Worm (Caenorhabditis elegans) whole organism, dauer: ENCODE data around the gene Y110A2AL.1.
"Not testable (repeated sequence)": the region's sequence is repeated elsewhere in the genome, so short reads cannot be mapped to it uniquely, and the experiment has no call there.

ENCODE experiments used
- unc-62 ChIP-seq: sonication (generic microtip); optimal IDR thresholded peaks from 2 replicates; lab custom pipeline; 2017; ENCODE audit warnings: missing biosample characterization, missing genetic modification reagents, missing genetic modification characterization

Y110A2AL.1 gene

DNA sequence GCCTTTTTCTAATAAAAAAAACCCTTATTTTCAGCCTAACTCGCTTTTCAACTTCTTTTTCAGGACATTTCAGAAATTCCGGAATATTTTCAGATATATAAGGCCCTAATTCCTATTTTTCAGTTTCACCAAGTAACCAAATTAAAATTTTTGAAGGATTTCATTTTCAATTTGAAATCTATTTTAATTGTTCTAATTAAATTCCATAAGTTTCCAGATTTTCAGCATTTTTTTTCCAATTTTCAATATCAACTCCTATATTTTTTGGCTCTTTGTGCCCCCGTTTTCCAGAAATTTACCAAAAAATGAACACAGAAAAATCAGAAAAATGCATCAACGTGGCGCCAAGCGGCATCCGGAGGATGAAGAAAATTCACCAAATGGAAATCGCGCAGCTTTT, at the start of gene Y110A2AL.1:
TSS of gene Y110A2AL.1 (plus strand) at position 301 of the 400 bp plus-strand sequence.
- TF ChIP-seq unc-62 (GFP tag; lab: Kevin White, UChicago) = no peak

DNA sequence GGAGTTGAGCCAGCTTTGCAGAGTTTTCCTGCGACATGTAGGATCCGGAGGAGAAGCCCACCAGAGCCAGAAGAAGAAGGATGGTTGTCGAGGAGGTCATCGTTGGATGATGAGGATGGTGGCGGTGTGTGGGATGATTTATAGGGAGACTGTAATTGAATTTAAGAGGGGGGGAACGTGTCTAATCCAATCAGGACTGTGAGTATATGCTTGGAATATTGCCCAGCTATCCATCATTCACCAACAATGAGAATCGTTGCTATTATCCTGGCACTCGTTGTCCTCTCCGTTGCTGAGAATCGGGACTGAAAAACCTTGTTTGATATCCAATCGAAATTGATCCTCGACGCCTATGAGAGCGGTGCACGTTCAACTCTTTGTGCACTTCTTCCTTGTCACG, 48.8 kb upstream of the Y110A2AL.1 start, which contains the start of gene K12H6.5:
TSS of gene K12H6.5 (minus strand) at position 101 of the 400 bp plus-strand sequence.
- no peak for TF ChIP-seq unc-62 (GFP tag; lab: Kevin White, UChicago)

DNA sequence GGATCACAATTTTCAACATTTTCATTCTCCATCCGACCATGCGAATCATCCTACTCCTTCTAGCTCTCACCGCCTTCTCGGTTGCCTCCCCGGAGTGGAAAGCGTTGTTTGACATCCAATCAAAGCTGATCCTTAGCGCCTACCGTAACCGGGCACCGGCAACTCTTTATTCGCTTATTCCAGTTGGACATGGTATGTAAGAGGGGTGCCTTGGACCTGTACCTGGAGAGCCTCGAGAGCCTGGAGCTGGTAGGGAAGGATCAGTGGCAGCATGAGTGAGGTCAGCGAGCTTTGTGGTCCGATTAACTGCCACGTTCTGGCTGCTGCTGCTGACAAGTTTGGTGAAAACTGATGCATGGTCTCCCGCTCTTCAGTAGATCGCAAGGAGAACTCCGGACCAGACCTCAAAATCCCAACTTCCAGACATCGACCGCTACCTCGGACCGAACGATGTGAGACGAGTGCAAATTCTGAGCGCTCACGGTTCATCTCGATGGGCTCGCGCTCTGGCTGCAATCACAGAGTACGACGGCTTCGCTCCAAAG, 47.0 kb upstream of the Y110A2AL.1 start, which contains the start of gene K12H6.8:
TSS of gene K12H6.8 (plus strand) at position 38 of the 545 bp plus-strand sequence.
- TF ChIP-seq unc-62 (GFP tag; lab: Kevin White, UChicago) = no peak

DNA sequence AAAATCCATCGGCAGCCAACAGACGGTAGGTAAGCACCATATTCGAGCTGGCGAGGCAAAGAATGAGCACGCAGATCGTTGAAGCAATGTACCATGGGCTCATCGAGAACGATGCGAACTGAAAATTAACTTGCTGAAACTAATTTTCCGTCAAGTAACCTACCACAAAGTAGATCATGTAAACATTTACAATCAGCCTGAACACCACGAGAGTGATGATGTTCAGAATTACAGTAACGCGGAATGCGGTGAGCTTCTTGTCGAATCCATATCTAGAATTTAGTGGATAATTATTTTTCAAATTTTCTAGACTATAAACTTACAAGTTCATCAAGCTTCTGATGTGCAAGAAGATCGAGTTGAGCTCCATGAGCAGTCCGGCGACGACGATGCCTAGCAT, 45.4 kb upstream of the Y110A2AL.1 start:
- TF ChIP-seq unc-62 (GFP tag; lab: Kevin White, UChicago) = no peak

DNA sequence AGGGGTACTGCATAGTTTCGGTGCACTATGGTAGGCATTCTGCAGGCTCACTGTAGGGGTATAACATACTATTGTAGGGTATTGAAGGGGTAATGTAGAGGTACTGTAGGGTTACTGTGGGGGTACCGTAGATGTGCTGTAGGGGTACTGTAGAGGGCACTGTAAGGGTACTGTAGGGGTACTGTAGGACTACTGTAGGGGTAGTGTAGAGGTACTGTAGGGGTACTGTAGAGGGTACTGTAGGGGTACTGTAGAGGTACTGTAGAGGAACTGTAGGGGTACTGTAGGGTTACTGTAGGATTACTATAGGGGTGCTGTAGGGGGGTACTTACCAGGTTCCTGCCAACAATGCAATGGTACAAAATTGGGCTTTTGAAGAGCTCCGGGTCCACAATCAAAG, 44.8 kb upstream of the Y110A2AL.1 start:
- TF ChIP-seq unc-62 (GFP tag; lab: Kevin White, UChicago) = no peak

DNA sequence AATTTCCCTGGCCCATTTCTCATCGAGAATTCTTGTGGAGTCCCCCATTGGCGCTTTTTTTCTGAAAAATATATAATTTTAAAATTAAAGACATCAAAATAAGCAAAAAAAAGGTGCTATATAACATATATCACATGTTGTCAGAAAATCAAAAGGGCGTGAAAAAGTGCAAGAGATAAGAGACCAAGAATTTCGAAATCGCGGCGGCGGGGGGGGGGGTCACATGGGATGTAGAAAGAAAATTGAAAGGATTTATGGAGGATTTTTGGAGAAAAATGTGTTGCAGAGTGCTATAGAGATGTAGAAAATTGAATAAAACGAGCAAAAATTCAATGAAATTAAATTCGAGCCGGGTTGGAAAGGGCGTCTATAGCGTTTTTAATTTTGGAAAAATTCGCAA, 43.7 kb upstream of the Y110A2AL.1 start, which contains the start of gene K12H6.6:
TSS of gene K12H6.6 (minus strand) at position 61 of the 400 bp plus-strand sequence.
- no peak for TF ChIP-seq unc-62 (GFP tag; lab: Kevin White, UChicago)

DNA sequence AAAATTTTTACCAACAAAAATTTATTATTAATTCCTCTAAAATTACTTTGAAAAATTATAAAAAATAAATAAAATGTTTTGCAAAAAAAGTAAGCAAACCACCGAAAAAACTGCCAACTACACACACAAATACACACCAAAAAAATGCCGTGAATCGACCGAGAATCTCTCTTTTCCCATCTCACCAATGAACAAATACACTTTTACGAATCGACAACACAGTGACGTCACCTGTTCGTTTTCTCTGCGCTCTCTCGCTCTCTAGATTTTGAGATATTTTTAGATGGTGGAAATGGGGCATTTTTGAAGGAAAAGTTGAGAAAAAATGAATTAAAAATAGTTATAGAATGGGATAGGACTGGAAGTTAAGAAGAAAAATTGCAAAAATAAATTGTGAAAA, 42.8 kb upstream of the Y110A2AL.1 start:
- no peak for TF ChIP-seq unc-62 (GFP tag; lab: Kevin White, UChicago)

DNA sequence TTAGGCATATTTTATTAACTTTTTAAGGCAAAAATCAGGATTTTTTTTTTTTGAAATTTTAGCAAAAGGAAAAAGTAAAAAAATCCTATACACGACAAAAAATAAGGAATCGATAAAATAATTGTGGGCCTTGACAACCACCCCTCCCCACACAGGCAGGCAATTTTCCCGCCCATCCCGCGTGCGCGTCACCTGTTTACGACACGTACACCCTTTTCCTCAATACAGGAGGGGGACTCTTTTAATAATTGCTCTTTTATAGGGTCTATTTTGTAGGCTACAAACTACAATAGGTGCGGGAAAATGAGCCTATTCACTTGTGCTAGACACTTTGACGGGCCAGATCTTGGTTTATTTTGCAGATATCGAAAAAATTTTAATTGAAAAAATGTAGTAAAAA, 42.4 kb upstream of the Y110A2AL.1 start:
- TF ChIP-seq unc-62 (GFP tag; lab: Kevin White, UChicago) = no peak

DNA sequence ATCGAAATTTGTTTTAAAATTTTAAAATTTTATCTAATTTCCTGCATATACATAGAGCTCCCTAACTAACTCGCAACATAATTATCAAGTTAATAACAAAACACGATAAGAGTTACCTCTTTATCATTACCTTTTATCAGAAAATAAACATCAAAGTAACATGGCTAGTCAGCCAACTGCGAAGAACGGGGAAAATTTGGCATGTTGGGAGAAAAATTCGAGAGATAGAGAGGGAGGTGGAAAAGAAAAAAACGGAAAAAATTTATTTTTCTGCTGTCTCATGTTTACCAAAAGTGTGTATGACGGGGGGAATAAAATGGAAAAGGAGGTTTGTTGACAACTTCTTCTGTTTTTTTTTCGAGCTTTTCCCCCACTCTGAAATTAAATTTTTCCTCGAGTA, 40.8 kb upstream of the Y110A2AL.1 start:
- TF ChIP-seq unc-62 (GFP tag; lab: Kevin White, UChicago) = no peak

DNA sequence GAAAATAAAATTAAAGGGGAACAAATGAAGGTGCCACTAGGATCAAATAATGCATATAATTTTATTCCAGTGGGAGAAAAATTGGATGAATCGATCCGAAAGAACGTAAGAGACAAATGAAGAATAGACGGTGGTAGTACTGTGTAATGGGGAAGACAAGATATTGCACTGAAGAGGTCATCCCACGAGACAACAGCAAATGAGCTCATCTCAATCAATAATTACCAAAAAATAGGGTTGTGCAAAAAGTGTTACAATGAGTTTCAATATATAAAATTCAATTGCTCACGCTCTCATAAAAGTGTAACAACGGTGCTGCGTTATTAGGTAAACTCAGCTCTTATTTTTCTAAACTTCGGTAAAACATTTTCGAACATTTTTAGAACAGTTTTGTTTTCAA, 38.0 kb upstream of the Y110A2AL.1 start, which contains the start of gene K12H6.7:
TSS of gene K12H6.7 (minus strand) at position 101 of the 400 bp plus-strand sequence.
- TF ChIP-seq unc-62 (GFP tag; lab: Kevin White, UChicago) = no peak

DNA sequence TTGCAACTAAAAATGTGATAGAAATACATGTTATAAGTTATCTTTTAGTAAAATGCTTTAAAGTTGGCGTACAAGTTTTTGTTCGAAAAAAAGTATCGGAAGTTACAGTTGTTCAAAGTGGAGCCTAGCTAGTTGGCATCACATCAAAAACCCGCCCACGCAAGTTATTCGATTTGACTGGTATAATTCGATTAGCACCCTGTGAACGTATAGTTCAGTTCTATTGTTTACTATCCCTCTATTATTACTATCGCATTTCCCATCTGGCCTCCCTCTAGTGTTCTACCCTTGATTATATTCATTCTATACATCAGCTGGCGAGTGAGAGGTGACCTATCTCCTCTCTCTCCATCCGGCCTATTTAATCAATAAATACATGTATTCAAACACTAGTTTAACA, 35.9 kb upstream of the Y110A2AL.1 start, which contains the start of gene Y110A2AL.4:
TSS of gene Y110A2AL.4 (plus strand) at position 301 of the 400 bp plus-strand sequence.
- TF ChIP-seq unc-62 (GFP tag; lab: Kevin White, UChicago) = not testable (repeated sequence)

DNA sequence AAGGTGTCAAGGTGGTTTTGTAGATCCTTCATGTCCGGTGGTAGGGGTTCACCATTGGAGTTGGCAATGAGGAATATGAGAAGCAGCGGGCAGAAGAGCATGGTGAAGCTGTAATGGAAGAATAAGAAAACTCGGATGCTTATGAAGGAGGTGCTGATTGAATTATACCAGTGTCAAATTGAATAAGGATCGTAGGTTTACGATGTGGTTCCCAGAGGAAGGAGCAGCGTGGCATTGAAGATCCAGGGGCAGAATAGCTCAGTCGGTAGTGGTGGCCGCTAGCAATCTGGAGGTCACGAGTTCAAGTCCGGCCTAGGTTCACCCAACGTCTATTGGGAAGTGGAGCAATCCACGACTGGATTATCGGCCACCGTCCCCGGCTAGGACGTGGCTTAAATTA, 33.4 kb upstream of the Y110A2AL.1 start, which contains the start of gene Y110A2AL.6:
TSS of gene Y110A2AL.6 (minus strand) at position 101 of the 400 bp plus-strand sequence.
- no peak for TF ChIP-seq unc-62 (GFP tag; lab: Kevin White, UChicago)

DNA sequence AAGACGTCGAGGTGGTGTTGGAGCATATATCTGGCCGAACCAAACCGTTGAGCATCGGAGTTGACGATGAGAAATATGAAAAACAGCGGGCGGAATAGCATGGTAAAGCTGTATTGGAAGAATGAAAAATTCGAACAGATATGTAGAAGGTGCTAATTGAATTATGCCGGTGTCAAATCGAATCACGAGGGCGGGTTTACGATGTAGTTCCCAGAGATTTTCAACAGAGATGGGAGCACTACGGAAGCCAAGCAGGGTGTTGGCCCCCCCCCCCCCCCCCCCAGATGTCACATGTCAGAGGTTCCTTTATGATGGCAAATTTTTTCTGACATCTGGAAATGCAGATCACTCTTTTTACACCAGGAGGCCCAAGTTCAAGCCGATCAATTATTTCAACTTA, 31.8 kb upstream of the Y110A2AL.1 start, which contains the start of gene Y110A2AL.7:
TSS of gene Y110A2AL.7 (minus strand) at position 101 of the 400 bp plus-strand sequence.
- no peak for TF ChIP-seq unc-62 (GFP tag; lab: Kevin White, UChicago)

DNA sequence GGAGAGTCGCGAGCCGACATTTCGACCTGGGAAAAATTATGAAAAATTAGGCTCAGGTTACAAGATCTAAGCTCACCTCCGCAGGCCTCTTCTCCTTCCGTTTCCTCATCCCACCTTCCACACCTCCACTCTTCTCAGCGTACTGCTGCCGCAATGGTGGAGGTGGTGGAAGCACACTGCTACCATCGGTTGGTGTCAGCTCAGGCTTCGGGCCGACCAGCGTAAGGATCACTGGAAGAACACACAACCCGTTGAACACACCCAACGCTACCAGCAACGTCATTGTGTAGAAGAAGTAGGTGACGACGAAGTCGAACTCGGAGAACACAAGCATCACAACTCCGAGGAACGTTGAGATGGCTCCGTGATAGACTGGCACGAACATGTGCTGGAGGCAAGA, 29.2 kb upstream of the Y110A2AL.1 start:
- TF ChIP-seq unc-62 (GFP tag; lab: Kevin White, UChicago) = no peak

DNA sequence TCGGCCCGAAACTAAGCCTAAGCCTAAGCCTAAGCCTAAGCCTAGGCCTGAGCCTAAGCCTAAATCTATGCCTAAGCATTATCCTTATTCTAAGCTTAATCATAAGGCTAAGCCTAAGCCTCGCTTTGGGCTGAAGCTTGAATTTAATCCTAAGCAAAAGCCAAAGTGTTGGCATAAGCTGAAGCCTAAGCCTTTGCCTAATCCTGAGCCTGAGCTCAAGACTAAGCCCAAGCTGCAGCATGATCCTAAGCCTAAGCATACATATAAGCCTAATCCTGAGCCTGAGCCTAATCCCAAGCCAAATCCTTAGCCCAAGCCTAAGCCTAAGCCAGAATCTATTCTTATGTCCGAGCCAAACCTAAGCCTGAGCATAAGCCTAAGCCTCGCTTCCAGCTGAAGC, 28.3 kb upstream of the Y110A2AL.1 start:
- TF ChIP-seq unc-62 (GFP tag; lab: Kevin White, UChicago) = no peak

DNA sequence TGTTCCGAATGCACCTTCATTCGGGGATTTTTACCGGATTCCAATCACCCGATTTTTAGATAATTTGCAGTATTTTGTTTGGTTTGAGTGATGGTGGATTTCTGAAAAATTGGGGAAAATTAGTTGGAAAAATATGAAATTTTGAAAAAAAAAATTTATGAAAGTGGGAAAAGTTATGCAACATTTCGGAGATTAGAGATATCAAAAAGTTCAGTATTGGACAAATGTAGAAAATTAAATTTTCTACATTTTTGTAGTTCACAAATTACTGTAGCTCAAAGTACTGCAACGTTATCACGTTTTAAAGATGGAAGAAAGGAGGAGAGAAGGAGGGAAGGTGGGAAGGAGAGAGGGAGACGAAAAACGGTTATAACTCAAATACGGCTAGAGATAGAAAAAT, 22.4 kb upstream of the Y110A2AL.1 start, which contains the start of gene ptc-3:
TSS of gene ptc-3 (minus strand) at position 101 of the 400 bp plus-strand sequence.
- TF ChIP-seq unc-62 (GFP tag; lab: Kevin White, UChicago) = no peak

DNA sequence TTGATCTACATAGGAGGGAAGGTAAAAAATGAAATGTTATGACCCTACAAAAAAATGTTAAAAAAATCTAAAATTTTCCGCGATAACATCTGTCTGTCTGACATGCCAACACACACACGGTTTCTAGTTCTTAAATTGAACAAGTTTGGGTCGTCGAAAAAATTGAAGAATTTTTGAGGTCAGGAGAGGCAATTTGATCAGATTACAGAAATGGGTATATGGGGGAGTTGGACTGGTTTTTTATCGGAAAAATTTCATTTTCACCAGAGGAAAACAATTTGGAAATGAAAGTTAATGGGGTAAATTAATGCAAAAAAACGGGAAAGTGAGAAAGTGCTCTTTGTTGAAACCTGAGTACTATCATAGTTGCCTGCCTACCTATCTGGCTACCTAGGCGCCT, 21.1 kb upstream of the Y110A2AL.1 start:
- TF ChIP-seq unc-62 (GFP tag; lab: Kevin White, UChicago) = no peak
